Fruit fly (Drosophila melanogaster) whole organism, embryonic: ENCODE results near the gene Gycalpha99B.

ENCODE experiments used
- BEAF-32 ChIP-seq: fragments of 200-800 bp; sonication (Bioruptor generic); optimal IDR thresholded peaks from 3 replicates; lab custom pipeline; 2017; ENCODE audit warnings: missing biosample characterization, missing genetic modification characterization, mild to moderate bottlenecking, moderate library complexity, missing genetic modification reagents
- Bgb ChIP-seq: fragments of 200-800 bp; sonication (Bioruptor generic); IDR thresholded peaks from 2 replicates; pipeline ENCODE4 v1.3.6; 2022; ENCODE audit warnings: missing biosample characterization, missing genetic modification characterization; ENCODE audit not compliant: partially characterized antibody
- CG11398 ChIP-seq: fragments of 200-800 bp; sonication (Bioruptor generic); optimal IDR thresholded peaks from 2 replicates; lab custom pipeline; 2016; ENCODE audit warnings: missing biosample characterization, missing genetic modification characterization
- CG13894 ChIP-seq: fragments of 200-800 bp; sonication (Bioruptor generic); optimal IDR thresholded peaks from 3 replicates; lab custom pipeline; 2018; ENCODE audit warnings: missing biosample characterization, mild to moderate bottlenecking, missing genetic modification characterization, moderate library complexity
- CG17361 ChIP-seq: fragments of 200-800 bp; sonication (Bioruptor generic); IDR thresholded peaks from 3 replicates; pipeline ENCODE4 v1.3.6; 2022; ENCODE audit warnings: missing biosample characterization, missing genetic modification characterization
- CG17802 ChIP-seq: fragments of 200-800 bp; sonication (Bioruptor generic); optimal IDR thresholded peaks from 2 replicates; lab custom pipeline; 2018; ENCODE audit warnings: missing biosample characterization, mild to moderate bottlenecking, missing genetic modification characterization, moderate library complexity
- CG17829 ChIP-seq: fragments of 200-800 bp; optimal IDR thresholded peaks from 2 replicates; lab custom pipeline; 2019; ENCODE audit warnings: missing biosample characterization, mild to moderate bottlenecking, missing genetic modification characterization, moderate library complexity
- CG1792 ChIP-seq: fragments of 200-800 bp; sonication (Bioruptor generic); optimal IDR thresholded peaks from 2 replicates; lab custom pipeline; 2016; ENCODE audit warnings: missing biosample characterization, missing genetic modification characterization
- CG18011 ChIP-seq: fragments of 200-800 bp; sonication (Bioruptor generic); optimal IDR thresholded peaks from 2 replicates; lab custom pipeline; 2017; ENCODE audit warnings: missing biosample characterization, missing genetic modification characterization, mild to moderate bottlenecking, moderate library complexity, missing genotype
- CG1832 ChIP-seq: fragments of 200-800 bp; sonication (Bioruptor generic); optimal IDR thresholded peaks from 2 replicates; lab custom pipeline; 2017; ENCODE audit warnings: missing biosample characterization, mild to moderate bottlenecking, missing genetic modification characterization, inconsistent platforms
- CG18476 ChIP-seq: fragments of 200-800 bp; sonication (Bioruptor generic); optimal IDR thresholded peaks from 2 replicates; lab custom pipeline; 2016; ENCODE audit warnings: missing biosample characterization, mild to moderate bottlenecking, missing genetic modification characterization
- CG18599 ChIP-seq: fragments of 200-800 bp; sonication (Bioruptor generic); optimal IDR thresholded peaks from 3 replicates; lab custom pipeline; 2017; ENCODE audit warnings: missing biosample characterization, missing genetic modification characterization, mild to moderate bottlenecking, moderate library complexity, missing genetic modification reagents
- CG2116 ChIP-seq: fragments of 200-800 bp; sonication (Bioruptor generic); optimal IDR thresholded peaks from 3 replicates; lab custom pipeline; 2018; ENCODE audit warnings: missing biosample characterization, mild to moderate bottlenecking, missing genetic modification characterization
- CG3407 ChIP-seq: fragments of 200-800 bp; sonication (Bioruptor generic); optimal IDR thresholded peaks from 2 replicates; lab custom pipeline; 2018; ENCODE audit warnings: missing biosample characterization, mild to moderate bottlenecking, missing genetic modification characterization
- CG4707 ChIP-seq: fragments of 200-800 bp; sonication (Bioruptor generic); optimal IDR thresholded peaks from 2 replicates; lab custom pipeline; 2018; ENCODE audit warnings: missing biosample characterization, mild to moderate bottlenecking, missing genetic modification characterization, moderate library complexity
- CG5953 ChIP-seq: fragments of 200-800 bp; sonication (Bioruptor generic); IDR thresholded peaks from 2 replicates; pipeline ENCODE4 v1.3.6; 2022; ENCODE audit warnings: missing biosample characterization, missing genetic modification characterization
- CG6654 ChIP-seq: fragments of 200-800 bp; sonication (Bioruptor generic); optimal IDR thresholded peaks from 2 replicates; lab custom pipeline; 2017; ENCODE audit warnings: missing biosample characterization, mild to moderate bottlenecking, missing genetic modification characterization
- CG6683 ChIP-seq: fragments of 200-800 bp; sonication (Bioruptor generic); optimal IDR thresholded peaks from 2 replicates; lab custom pipeline; 2017; ENCODE audit warnings: missing biosample characterization, mild to moderate bottlenecking, missing genetic modification characterization, missing genetic modification reagents
- CG6689 ChIP-seq: fragments of 200-800 bp; sonication (Bioruptor generic); IDR thresholded peaks from 2 replicates; pipeline ENCODE4 v1.3.6; 2022; ENCODE audit warnings: missing biosample characterization, missing genetic modification characterization
- CG6854 ChIP-seq: fragments of 200-800 bp; sonication (Bioruptor generic); optimal IDR thresholded peaks from 3 replicates; lab custom pipeline; 2017; ENCODE audit warnings: missing biosample characterization, mild to moderate bottlenecking, missing genetic modification characterization
- CG7745 ChIP-seq: fragments of 200-800 bp; sonication (Bioruptor generic); optimal IDR thresholded peaks from 2 replicates; lab custom pipeline; 2018; ENCODE audit warnings: missing biosample characterization, mild to moderate bottlenecking, missing genetic modification characterization, moderate library complexity
- CG7928 ChIP-seq: fragments of 200-800 bp; sonication (Bioruptor generic); optimal IDR thresholded peaks from 2 replicates; lab custom pipeline; 2017; ENCODE audit warnings: missing biosample characterization, mild to moderate bottlenecking, missing genetic modification characterization
- CG9215 ChIP-seq: fragments of 200-800 bp; sonication (Bioruptor generic); IDR thresholded peaks from 2 replicates; pipeline ENCODE4 v1.3.6; 2022; ENCODE audit warnings: missing biosample characterization, missing genetic modification characterization
- D19A ChIP-seq: fragments of 200-800 bp; optimal IDR thresholded peaks from 3 replicates; lab custom pipeline; 2019; ENCODE audit warnings: missing biosample characterization, mild to moderate bottlenecking, missing genetic modification characterization, moderate library complexity
- Doc3 ChIP-seq: fragments of 200-800 bp; sonication (Bioruptor generic); IDR thresholded peaks from 3 replicates; pipeline ENCODE4 v1.3.6; 2022; ENCODE audit warnings: missing biosample characterization, missing genetic modification characterization; ENCODE audit not compliant: partially characterized antibody
- Ets97D ChIP-seq: fragments of 200-800 bp; sonication (Bioruptor generic); optimal IDR thresholded peaks from 3 replicates; lab custom pipeline; 2016; ENCODE audit warnings: missing biosample characterization, missing genetic modification characterization
- NC2α ChIP-seq: fragments of 200-800 bp; sonication (Bioruptor generic); optimal IDR thresholded peaks from 2 replicates; lab custom pipeline; 2016; ENCODE audit warnings: missing biosample characterization, missing genetic modification characterization
- Oli ChIP-seq: fragments of 200-800 bp; sonication (Bioruptor generic); optimal IDR thresholded peaks from 2 replicates; lab custom pipeline; 2018; ENCODE audit warnings: missing biosample characterization, mild to moderate bottlenecking, missing genetic modification characterization, moderate library complexity
- Sox102F ChIP-seq: fragments of 200-800 bp; sonication (Bioruptor generic); optimal IDR thresholded peaks from 2 replicates; lab custom pipeline; 2018; ENCODE audit warnings: missing biosample characterization, mild to moderate bottlenecking, missing genetic modification characterization, moderate library complexity
- Ssrp ChIP-seq: fragments of 200-800 bp; sonication (Bioruptor generic); optimal IDR thresholded peaks from 2 replicates; lab custom pipeline; 2018; ENCODE audit warnings: missing biosample characterization, mild to moderate bottlenecking, missing genetic modification characterization, moderate library complexity
- abd-A ChIP-seq: fragments of 200-800 bp; sonication (Bioruptor generic); optimal IDR thresholded peaks from 3 replicates; lab custom pipeline; 2019; ENCODE audit warnings: missing biosample characterization, mild to moderate bottlenecking, missing genetic modification characterization, moderate library complexity
- aop ChIP-seq: fragments of 200-800 bp; sonication (Bioruptor generic); IDR thresholded peaks from 2 replicates; pipeline ENCODE4 v1.3.6; 2022; ENCODE audit warnings: missing biosample characterization, missing genetic modification characterization
- ase ChIP-seq: fragments of 200-800 bp; sonication (Bioruptor generic); IDR thresholded peaks from 3 replicates; pipeline ENCODE4 v1.3.6; 2022; ENCODE audit warnings: missing biosample characterization, missing genetic modification characterization
- chm ChIP-seq: fragments of 200-800 bp; sonication (Bioruptor generic); IDR thresholded peaks from 2 replicates; pipeline ENCODE4 v1.3.6; 2022; ENCODE audit warnings: missing biosample characterization, missing genetic modification characterization
- dmrt11E ChIP-seq: fragments of 200-800 bp; sonication (Bioruptor generic); optimal IDR thresholded peaks from 3 replicates; lab custom pipeline; 2018; ENCODE audit warnings: missing biosample characterization, mild to moderate bottlenecking, missing genetic modification characterization, moderate library complexity
- eyg ChIP-seq: fragments of 200-800 bp; sonication (Bioruptor generic); optimal IDR thresholded peaks from 3 replicates; lab custom pipeline; 2016; ENCODE audit warnings: missing biosample characterization, missing genetic modification characterization
- gfzf ChIP-seq: fragments of 200-800 bp; sonication (Bioruptor generic); optimal IDR thresholded peaks from 2 replicates; lab custom pipeline; 2016; ENCODE audit warnings: missing biosample characterization, mild to moderate bottlenecking, missing genetic modification characterization, moderate library complexity
- her ChIP-seq: fragments of 200-800 bp; sonication (Bioruptor generic); optimal IDR thresholded peaks from 2 replicates; lab custom pipeline; 2016; ENCODE audit warnings: missing biosample characterization, missing genetic modification characterization
- jumu ChIP-seq: fragments of 200-800 bp; sonication (Bioruptor generic); optimal IDR thresholded peaks from 3 replicates; lab custom pipeline; 2016; ENCODE audit warnings: missing biosample characterization, missing genetic modification characterization
- lab ChIP-seq: fragments of 200-800 bp; sonication (Bioruptor generic); optimal IDR thresholded peaks from 3 replicates; lab custom pipeline; 2017; ENCODE audit warnings: missing biosample characterization, missing genetic modification characterization, mild to moderate bottlenecking, moderate library complexity, missing genetic modification reagents
- mirr ChIP-seq: fragments of 200-800 bp; sonication (Bioruptor generic); optimal IDR thresholded peaks from 3 replicates; lab custom pipeline; 2018; ENCODE audit warnings: missing biosample characterization, mild to moderate bottlenecking, missing genetic modification characterization
- oc ChIP-seq: fragments of 200-800 bp; sonication (Bioruptor generic); optimal IDR thresholded peaks from 2 replicates; lab custom pipeline; 2018; ENCODE audit warnings: missing biosample characterization, mild to moderate bottlenecking, missing genetic modification characterization, moderate library complexity
- salm ChIP-seq: fragments of 200-800 bp; sonication (Bioruptor generic); optimal IDR thresholded peaks from 2 replicates; lab custom pipeline; 2018; ENCODE audit warnings: missing biosample characterization, mild to moderate bottlenecking, missing genetic modification characterization
- sisA ChIP-seq: fragments of 200-800 bp; sonication (Bioruptor generic); IDR thresholded peaks from 2 replicates; pipeline ENCODE4 v1.3.6; 2022; ENCODE audit warnings: missing biosample characterization, missing genetic modification characterization
- sna ChIP-seq: fragments of 200-800 bp; sonication (Bioruptor generic); IDR thresholded peaks from 2 replicates; pipeline ENCODE4 v1.3.6; 2022; ENCODE audit warnings: missing biosample characterization, missing genetic modification characterization; ENCODE audit not compliant: partially characterized antibody
- toy ChIP-seq: fragments of 200-800 bp; sonication (Bioruptor generic); IDR thresholded peaks from 2 replicates; pipeline ENCODE4 v1.3.6; 2022; ENCODE audit warnings: missing biosample characterization, missing genetic modification characterization
- wdn ChIP-seq: fragments of 200-800 bp; sonication (Bioruptor generic); IDR thresholded peaks from 2 replicates; pipeline ENCODE4 v1.3.6; 2022; ENCODE audit warnings: missing biosample characterization, missing genetic modification characterization
- yki ChIP-seq: fragments of >200 bp; optimal IDR thresholded peaks from 3 replicates; lab custom pipeline; 2018
- z ChIP-seq: fragments of 200-800 bp; sonication (Bioruptor generic); IDR thresholded peaks from 3 replicates; pipeline ENCODE4 v1.3.6; 2022; ENCODE audit warnings: missing biosample characterization, missing genetic modification characterization
- zfh1 ChIP-seq: fragments of 200-800 bp; sonication (Bioruptor generic); IDR thresholded peaks from 3 replicates; pipeline ENCODE4 v1.3.6; 2022; ENCODE audit warnings: missing biosample characterization, missing genetic modification characterization

Gene Gycalpha99B

dm6 chr3R:29675333-29675732 lies 7.0 kb upstream of the Gycalpha99B start, which contains the start of the genes Bub3 and Cap-D2 (continued):
- no peak for TF ChIP-seq mirr (GFP tag; lab: Kevin White, UChicago)
- TF ChIP-seq sisA (GFP tag; lab: Robert Waterston, UW) = peak; percentile 71
- TF ChIP-seq CG18599 (GFP tag; lab: Kevin White, UChicago) = peak; percentile 60
- TF ChIP-seq CG17361 (GFP tag; lab: Robert Waterston, UW) = no peak
- TF ChIP-seq CG6654 (GFP tag; lab: Kevin White, UChicago) = peak; percentile 12
- peak; percentile 26 for TF ChIP-seq CG3407 (GFP tag; lab: Kevin White, UChicago)
- no peak for TF ChIP-seq CG13894
- no peak for TF ChIP-seq CG7745 (tag; lab: Kevin White, UChicago)
- TF ChIP-seq BEAF-32 (GFP tag; lab: Kevin White, UChicago) = peak; percentile 81
- TF ChIP-seq aop = peak; percentile 58; the same call in 1 of the 2 replicates
- TF ChIP-seq D19A (tag; lab: Kevin White, UChicago) = peak; percentile 44
- peak; percentile 59 for TF ChIP-seq Bgb (GFP tag; lab: Robert Waterston, UW)
- peak; percentile 12 for TF ChIP-seq oc (tag; lab: Kevin White, UChicago)
- TF ChIP-seq CG6689 (GFP tag; lab: Robert Waterston, UW) = peak; percentile 61
- peak; percentile 61 for TF ChIP-seq CG11398 (GFP tag; lab: Kevin White, UChicago)
- no peak for TF ChIP-seq CG6683 (GFP tag; lab: Kevin White, UChicago)
- no peak for TF ChIP-seq CG6854 (GFP tag; lab: Kevin White, UChicago)
- peak; percentile 71 for TF ChIP-seq Sox102F (GFP tag; lab: Kevin White, UChicago)
- no peak for TF ChIP-seq toy
- TF ChIP-seq dmrt11E (tag; lab: Kevin White, UChicago) = peak; percentile 67
- TF ChIP-seq CG18476 (GFP tag; lab: Kevin White, UChicago) = peak; percentile 70
- TF ChIP-seq z (GFP tag; lab: Robert Waterston, UW) = no peak
- TF ChIP-seq sna = peak; percentile 92
- peak; percentile 20 for TF ChIP-seq gfzf (GFP tag; lab: Kevin White, UChicago)
- peak; percentile 21 for TF ChIP-seq eyg
- peak; percentile 86 for TF ChIP-seq jumu (GFP tag; lab: Kevin White, UChicago)
- peak; percentile 53 for TF ChIP-seq CG9215 (GFP tag; lab: Robert Waterston, UW)
- no peak for TF ChIP-seq salm
- peak; percentile 14 for TF ChIP-seq CG7928 (GFP tag; lab: Kevin White, UChicago)
- TF ChIP-seq NC2α (GFP tag; lab: Kevin White, UChicago) = peak; percentile 19
- peak; percentile 83 for TF ChIP-seq Ets97D
- TF ChIP-seq her (GFP tag; lab: Kevin White, UChicago) = peak; percentile 55
- TF ChIP-seq lab (GFP tag; lab: Kevin White, UChicago) = peak; percentile 73
- TF ChIP-seq ase (GFP tag; lab: Robert Waterston, UW) = peak; percentile 66
- TF ChIP-seq Ssrp (tag; lab: Kevin White, UChicago) = peak; percentile 53
- TF ChIP-seq abd-A = no peak
- TF ChIP-seq Doc3 (GFP tag; lab: Robert Waterston, UW) = peak; percentile 86
- peak; percentile 68; the same call in 1 of the 2 replicates for TF ChIP-seq chm (GFP tag; lab: Robert Waterston, UW)
- peak; percentile 26 for TF ChIP-seq CG1792 (GFP tag; lab: Kevin White, UChicago)
- TF ChIP-seq CG2116 (GFP tag; lab: Kevin White, UChicago) = peak; percentile 76
- TF ChIP-seq CG17802 (tag; lab: Kevin White, UChicago) = peak; percentile 37
- TF ChIP-seq yki = no peak
- TF ChIP-seq wdn (GFP tag; lab: Robert Waterston, UW) = 0 out of 2 replicates have a peak, but pooled peaks have one; percentile 45
- no peak for TF ChIP-seq CG4707 (GFP tag; lab: Kevin White, UChicago)
- TF ChIP-seq CG1832 (GFP tag; lab: Kevin White, UChicago) = no peak
- peak; percentile 46; the same call in 1 of the 3 replicates for TF ChIP-seq zfh1 (GFP tag; lab: Robert Waterston, UW)
- peak; percentile 49 for TF ChIP-seq CG17829 (tag; lab: Kevin White, UChicago)
- no peak for TF ChIP-seq CG5953 (GFP tag; lab: Robert Waterston, UW)
- TF ChIP-seq CG18011 (GFP tag; lab: Kevin White, UChicago) = no peak
- TF ChIP-seq Oli (tag; lab: Kevin White, UChicago) = peak; percentile 43
